Worm (Caenorhabditis elegans) whole organism, late embryonic: ENCODE results near the gene R08D7.7.
A peak's percentile ranks its signal among the peaks of the same experiment; 100 is the strongest.

Source experiments
- C38D4.7 ChIP-seq: fragments of 200-800 bp; sonication (Bioruptor generic); optimal IDR thresholded peaks from 2 replicates; lab custom pipeline; 2018; ENCODE audit warnings: mild to moderate bottlenecking, missing genetic modification characterization, moderate library complexity, missing compliant biosample characterization
- K02D7.2 ChIP-seq: sonication (generic microtip); optimal IDR thresholded peaks from 2 replicates; lab custom pipeline; 2017; ENCODE audit warnings: mild to moderate bottlenecking, missing genetic modification characterization, missing compliant biosample characterization
- ahr-1 ChIP-seq: sonication (generic microtip); optimal IDR thresholded peaks from 2 replicates; lab custom pipeline; 2016; ENCODE audit warnings: missing genetic modification characterization, missing compliant biosample characterization
- ceh-14 ChIP-seq: sonication (generic microtip); optimal IDR thresholded peaks from 2 replicates; lab custom pipeline; 2016; ENCODE audit warnings: missing genotype, missing genetic modification characterization, missing compliant biosample characterization
- ceh-18 ChIP-seq: sonication (generic microtip); optimal IDR thresholded peaks from 2 replicates; lab custom pipeline; 2016; ENCODE audit warnings: missing genetic modification characterization, missing compliant biosample characterization
- ceh-19 ChIP-seq: fragments of 200-800 bp; sonication (Bioruptor generic); optimal IDR thresholded peaks from 2 replicates; lab custom pipeline; 2018; ENCODE audit warnings: mild to moderate bottlenecking, missing genetic modification characterization, missing compliant biosample characterization
- ceh-2 ChIP-seq: sonication (generic microtip); optimal IDR thresholded peaks from 2 replicates; lab custom pipeline; 2016; ENCODE audit warnings: missing genotype, missing genetic modification characterization, missing compliant biosample characterization
- ceh-24 ChIP-seq: sonication (generic microtip); optimal IDR thresholded peaks from 2 replicates; lab custom pipeline; 2016; ENCODE audit warnings: mild to moderate bottlenecking, missing genetic modification characterization, missing compliant biosample characterization
- ceh-31 ChIP-seq: sonication (generic microtip); optimal IDR thresholded peaks from 2 replicates; lab custom pipeline; 2016; ENCODE audit warnings: missing genetic modification characterization, missing compliant biosample characterization
- ceh-34 ChIP-seq: sonication (generic microtip); optimal IDR thresholded peaks from 2 replicates; lab custom pipeline; 2016; ENCODE audit warnings: mild to moderate bottlenecking, missing genetic modification characterization, missing compliant biosample characterization
- ceh-45 ChIP-seq: fragments of 200-800 bp; sonication (Bioruptor generic); IDR thresholded peaks from 2 replicates; pipeline ENCODE4 v1.3.6; 2022; ENCODE audit warnings: missing genetic modification reagents, missing genetic modification characterization, missing compliant biosample characterization
- ceh-48 ChIP-seq: sonication (generic microtip); optimal IDR thresholded peaks from 2 replicates; lab custom pipeline; 2016; ENCODE audit warnings: missing genetic modification characterization, inconsistent platforms, missing compliant biosample characterization
- ceh-6 ChIP-seq: fragments of 200-800 bp; sonication (Bioruptor generic); optimal IDR thresholded peaks from 2 replicates; lab custom pipeline; 2018; ENCODE audit warnings: mild to moderate bottlenecking, missing genetic modification characterization, missing compliant biosample characterization
- ceh-9 ChIP-seq: sonication (generic microtip); optimal IDR thresholded peaks from 2 replicates; lab custom pipeline; 2016; ENCODE audit warnings: mild to moderate bottlenecking, missing genetic modification characterization, inconsistent platforms, missing compliant biosample characterization
- che-1 ChIP-seq: sonication (generic microtip); optimal IDR thresholded peaks from 2 replicates; lab custom pipeline; 2016; ENCODE audit warnings: mild to moderate bottlenecking, missing genetic modification characterization, missing compliant biosample characterization
- dmd-4 ChIP-seq: sonication (generic microtip); optimal IDR thresholded peaks from 2 replicates; lab custom pipeline; 2016; ENCODE audit warnings: borderline replicate concordance, missing genetic modification characterization, missing compliant biosample characterization
- dve-1 ChIP-seq: sonication (generic microtip); optimal IDR thresholded peaks from 2 replicates; lab custom pipeline; 2017; ENCODE audit warnings: antibody characterized with exemption, mild to moderate bottlenecking, missing genetic modification characterization, missing compliant biosample characterization
- elt-4 ChIP-seq: sonication (generic microtip); optimal IDR thresholded peaks from 2 replicates; lab custom pipeline; 2016; ENCODE audit warnings: missing genetic modification characterization, missing compliant biosample characterization
- eyg-1 ChIP-seq: sonication (generic microtip); optimal IDR thresholded peaks from 2 replicates; lab custom pipeline; 2016; ENCODE audit warnings: missing genotype, missing genetic modification characterization, missing compliant biosample characterization
- fax-1 ChIP-seq: sonication (generic microtip); optimal IDR thresholded peaks from 2 replicates; lab custom pipeline; 2016; ENCODE audit warnings: missing genotype, missing genetic modification characterization, missing compliant biosample characterization
- fkh-6 ChIP-seq: sonication (generic microtip); optimal IDR thresholded peaks from 2 replicates; lab custom pipeline; 2016; ENCODE audit warnings: missing genetic modification characterization, missing compliant biosample characterization
- gmeb-2 ChIP-seq: sonication (generic microtip); optimal IDR thresholded peaks from 2 replicates; lab custom pipeline; 2016; ENCODE audit warnings: missing genetic modification characterization, inconsistent platforms, missing compliant biosample characterization
- hlh-13 ChIP-seq: fragments of 200-800 bp; sonication (Bioruptor generic); optimal IDR thresholded peaks from 2 replicates; lab custom pipeline; 2018; ENCODE audit warnings: mild to moderate bottlenecking, missing genetic modification characterization, missing compliant biosample characterization
- lin-11 ChIP-seq: fragments of 200-800 bp; sonication (Bioruptor generic); optimal IDR thresholded peaks from 2 replicates; lab custom pipeline; 2018; ENCODE audit warnings: mild to moderate bottlenecking, missing genetic modification characterization, missing compliant biosample characterization
- nfya-1 ChIP-seq: sonication (generic microtip); optimal IDR thresholded peaks from 2 replicates; lab custom pipeline; 2017; ENCODE audit warnings: missing genetic modification characterization, mild to moderate bottlenecking, missing compliant biosample characterization, antibody characterized with exemption, moderate library complexity
- nhr-11 ChIP-seq: fragments of 150-350 bp; optimal IDR thresholded peaks from 2 replicates; lab custom pipeline; 2014; ENCODE audit warnings: missing biosample characterization, missing genetic modification characterization
- nhr-232 ChIP-seq: sonication (generic microtip); optimal IDR thresholded peaks from 2 replicates; lab custom pipeline; 2016; ENCODE audit warnings: missing genetic modification characterization, missing compliant biosample characterization
- odd-2 ChIP-seq: sonication (generic microtip); optimal IDR thresholded peaks from 2 replicates; lab custom pipeline; 2017; ENCODE audit warnings: antibody characterized with exemption, mild to moderate bottlenecking, missing genetic modification characterization, missing compliant biosample characterization
- pqm-1 ChIP-seq: sonication (generic microtip); optimal IDR thresholded peaks from 2 replicates; lab custom pipeline; 2016; ENCODE audit warnings: missing genetic modification characterization, missing compliant biosample characterization
- sdc-2 ChIP-seq: sonication (generic microtip); optimal IDR thresholded peaks from 2 replicates; lab custom pipeline; 2016; ENCODE audit warnings: missing genotype, missing genetic modification characterization, missing compliant biosample characterization
- sox-2 ChIP-seq: fragments of 200-800 bp; sonication (Bioruptor generic); IDR thresholded peaks from 2 replicates; pipeline ENCODE4 v1.3.6; 2022; ENCODE audit warnings: missing genetic modification reagents, missing genetic modification characterization, missing compliant biosample characterization
- tbx-2 ChIP-seq: sonication (generic microtip); optimal IDR thresholded peaks from 2 replicates; lab custom pipeline; 2016; ENCODE audit warnings: missing genetic modification characterization, missing compliant biosample characterization
- unc-3 ChIP-seq, 2 experiments: fragments of 200-800 bp in 1 of 2; sonication (Bioruptor generic) in 1 of 2; sonication (generic microtip) in 1 of 2; conservative IDR thresholded peaks in 1 of 2; optimal IDR thresholded peaks in 1 of 2; 2 replicates each; pipeline versions ENCODE4 v1.3.6 to Lab custom; 2016 to 2022; ENCODE audit warnings: missing compliant biosample characterization in 2 of 2, missing genetic modification characterization in 2 of 2, missing genetic modification reagents in 1 of 2
- unc-42 ChIP-seq: sonication (generic microtip); optimal IDR thresholded peaks from 2 replicates; lab custom pipeline; 2016; ENCODE audit warnings: missing genotype, missing genetic modification characterization, missing compliant biosample characterization
- zip-5 ChIP-seq: sonication (generic microtip); optimal IDR thresholded peaks from 2 replicates; lab custom pipeline; 2016; ENCODE audit warnings: missing genetic modification characterization, missing compliant biosample characterization

The R08D7.7 gene

ce11 chrIII:8980892-8981291 is 9.0 kb upstream of the R08D7.7 start:
- TF ChIP-seq ceh-9 (no peak), sdc-2 (tag; lab: Kevin White, UChicago) (no peak), dve-1 (tag; lab: Kevin White, UChicago) (no peak), fkh-6 (tag; lab: Kevin White, UChicago) (no peak), elt-4 (tag; lab: Kevin White, UChicago) (no peak), ceh-18 (tag; lab: Kevin White, UChicago) (no peak), ceh-31 (tag; lab: Kevin White, UChicago) (no peak), zip-5 (tag; lab: Kevin White, UChicago) (no peak), unc-3 (GFP tag; conservative IDR thresholded peaks at IDR 0.05; lab: Robert Waterston, UW) (no peak), unc-3 (tag; optimal IDR thresholded peaks at IDR 0.05; lab: Kevin White, UChicago) (no peak), ceh-48 (tag; lab: Kevin White, UChicago) (no peak), ahr-1 (tag; lab: Kevin White, UChicago) (no peak), ceh-45 (no peak), sox-2 (GFP tag; lab: Robert Waterston, UW) (no peak), che-1 (no peak), gmeb-2 (no peak), ceh-6 (GFP tag; lab: Kevin White, UChicago) (no peak), dmd-4 (no peak), nhr-232 (tag; lab: Kevin White, UChicago) (no peak), eyg-1 (tag; lab: Kevin White, UChicago) (no peak), unc-42 (no peak)

DNA sequence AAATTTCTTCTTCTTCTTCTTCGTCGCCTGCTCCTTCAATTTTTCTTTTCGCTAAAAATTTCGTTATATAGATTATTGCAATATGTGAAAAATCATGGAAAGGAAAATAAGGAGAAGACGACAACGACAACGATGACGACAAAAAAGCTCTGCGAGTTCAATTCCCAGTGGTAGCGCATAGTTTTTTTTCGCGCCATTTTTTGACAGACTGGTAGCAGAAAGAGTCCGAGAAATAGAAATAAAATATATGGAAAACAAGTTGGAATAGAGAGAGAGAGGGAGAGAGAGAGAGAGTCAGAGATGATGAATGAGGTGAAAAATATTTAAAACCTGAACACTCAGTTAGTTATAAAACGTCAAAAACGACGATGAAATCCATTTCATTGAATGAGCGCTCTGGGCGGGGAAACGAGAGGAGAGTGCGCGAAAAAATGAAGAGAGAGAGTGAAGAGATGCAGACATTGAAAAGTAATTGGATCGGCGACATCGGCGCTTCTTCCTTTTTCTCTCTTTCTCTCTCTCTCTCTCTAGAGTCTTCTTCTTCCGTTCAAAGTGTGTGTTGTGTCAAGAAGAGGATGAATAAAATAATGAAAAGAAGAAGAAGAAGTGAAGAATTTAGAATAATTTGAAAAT is 7.9 kb upstream of the R08D7.7 start, which contains the start of gene pde-2:
TSS of gene pde-2 (minus strand) at position 51 of the 633 bp plus-strand sequence.
- peak; percentile 75 for TF ChIP-seq ceh-34 (tag; lab: Kevin White, UChicago)
- TF ChIP-seq nfya-1 (tag; lab: Kevin White, UChicago) = peak; percentile 21
- TF ChIP-seq ceh-19 (GFP tag; lab: Kevin White, UChicago) = peak; percentile 12
- TF ChIP-seq tbx-2 (tag; lab: Kevin White, UChicago) = peak; percentile 17
- TF ChIP-seq ceh-31 (tag; lab: Kevin White, UChicago) = peak; percentile 61
- TF ChIP-seq odd-2 = no peak
- TF ChIP-seq ceh-14 (tag; lab: Kevin White, UChicago) = peak; percentile 1
- TF ChIP-seq sdc-2 (tag; lab: Kevin White, UChicago) = no peak
- TF ChIP-seq unc-42 = peak; percentile 97
- TF ChIP-seq ceh-6 (GFP tag; lab: Kevin White, UChicago) = no peak

- TF ChIP-seq C38D4.7 (GFP tag; lab: Kevin White, UChicago) (no peak), ceh-24 (tag; lab: Kevin White, UChicago) (no peak), ceh-2 (no peak), fax-1 (tag; lab: Kevin White, UChicago) (no peak), pqm-1 (no peak), ceh-31 (tag; lab: Kevin White, UChicago) (no peak), ceh-6 (GFP tag; lab: Kevin White, UChicago) (no peak), ceh-18 (tag; lab: Kevin White, UChicago) (no peak), lin-11 (tag; lab: Kevin White, UChicago) (no peak), eyg-1 (tag; lab: Kevin White, UChicago) (no peak)
Observed at ce11 chrIII:8983135-8983534, 6.7 kb upstream of the R08D7.7 start.

ce11 chrIII:8983811-8984210 is 6.0 kb upstream of the R08D7.7 start:
- no peak for TF ChIP-seq fax-1 (tag; lab: Kevin White, UChicago)
- TF ChIP-seq nhr-11 (tag; lab: Kevin White, UChicago) = no peak
- no peak for TF ChIP-seq zip-5 (tag; lab: Kevin White, UChicago)
- no peak for TF ChIP-seq eyg-1 (tag; lab: Kevin White, UChicago)
- no peak for TF ChIP-seq ceh-31 (tag; lab: Kevin White, UChicago)
- no peak for TF ChIP-seq unc-42
- TF ChIP-seq K02D7.2 = no peak
- TF ChIP-seq hlh-13 (GFP tag; lab: Kevin White, UChicago) = no peak
